Fruit fly (Drosophila melanogaster) whole organism, prepupa: Measurements from ENCODE around the gene Pdk1.
A peak's percentile ranks its signal among the peaks of the same experiment; 100 is the strongest.

Experiments used
- CG10631 ChIP-seq: fragments of 200-800 bp; sonication (Bioruptor generic); optimal IDR thresholded peaks from 2 replicates; lab custom pipeline; 2016; ENCODE audit warnings: missing biosample characterization, missing genetic modification characterization
- CG11762 ChIP-seq: fragments of 200-800 bp; sonication (Bioruptor generic); optimal IDR thresholded peaks from 3 replicates; lab custom pipeline; 2016; ENCODE audit warnings: missing biosample characterization, missing genetic modification characterization; ENCODE audit not compliant: insufficient read depth
- CG15336 ChIP-seq: fragments of 200-800 bp; sonication (Bioruptor generic); IDR thresholded peaks from 2 replicates; pipeline ENCODE4 v1.3.6; 2022; ENCODE audit warnings: missing biosample characterization, missing genetic modification characterization
- CG1621 ChIP-seq: fragments of 200-800 bp; sonication (Bioruptor generic); optimal IDR thresholded peaks from 3 replicates; lab custom pipeline; 2018; ENCODE audit warnings: missing biosample characterization, mild to moderate bottlenecking, missing genetic modification characterization
- CG16779 ChIP-seq: fragments of 200-800 bp; sonication (Bioruptor generic); optimal IDR thresholded peaks from 3 replicates; lab custom pipeline; 2017; ENCODE audit warnings: missing biosample characterization, mild to moderate bottlenecking, missing genetic modification characterization
- CG3032 ChIP-seq: fragments of 200-800 bp; optimal IDR thresholded peaks from 2 replicates; lab custom pipeline; 2019; ENCODE audit warnings: missing biosample characterization, mild to moderate bottlenecking, missing genetic modification characterization, moderate library complexity
- CG31627 ChIP-seq: fragments of 200-800 bp; sonication (Bioruptor generic); optimal IDR thresholded peaks from 3 replicates; lab custom pipeline; 2016; ENCODE audit warnings: missing biosample characterization, missing genetic modification characterization
- CG32006 ChIP-seq: fragments of 200-800 bp; sonication (Bioruptor generic); optimal IDR thresholded peaks from 3 replicates; lab custom pipeline; 2017; ENCODE audit warnings: missing biosample characterization, mild to moderate bottlenecking, missing genetic modification characterization
- CG34406 ChIP-seq: fragments of 200-800 bp; sonication (Bioruptor generic); optimal IDR thresholded peaks from 3 replicates; lab custom pipeline; 2016; ENCODE audit warnings: missing biosample characterization, missing genetic modification characterization
- CG6163 ChIP-seq: fragments of 200-800 bp; sonication (Bioruptor generic); IDR thresholded peaks from 3 replicates; pipeline ENCODE4 v1.3.6; 2022; ENCODE audit warnings: missing biosample characterization, missing genetic modification characterization
- CG6276 ChIP-seq: fragments of 200-800 bp; sonication (Bioruptor generic); optimal IDR thresholded peaks from 2 replicates; lab custom pipeline; 2017; ENCODE audit warnings: missing biosample characterization, mild to moderate bottlenecking, missing genetic modification characterization
- CG6792 ChIP-seq: fragments of 200-800 bp; sonication (Bioruptor generic); optimal IDR thresholded peaks from 3 replicates; lab custom pipeline; 2016; ENCODE audit warnings: missing biosample characterization, missing genetic modification characterization
- CG6808 ChIP-seq: fragments of 200-800 bp; sonication (Bioruptor generic); optimal IDR thresholded peaks from 3 replicates; lab custom pipeline; 2017; ENCODE audit warnings: missing biosample characterization, missing genetic modification characterization, mild to moderate bottlenecking, moderate library complexity, missing genetic modification reagents
- CG6854 ChIP-seq: fragments of 200-800 bp; sonication (Bioruptor generic); optimal IDR thresholded peaks from 2 replicates; lab custom pipeline; 2017; ENCODE audit warnings: missing biosample characterization, mild to moderate bottlenecking, missing genetic modification characterization
- CG8632 ChIP-seq: fragments of 200-800 bp; sonication (Bioruptor generic); optimal IDR thresholded peaks from 3 replicates; lab custom pipeline; 2016; ENCODE audit warnings: missing biosample characterization, missing genetic modification characterization
- CG9139 ChIP-seq: fragments of 200-800 bp; sonication (Bioruptor generic); optimal IDR thresholded peaks from 3 replicates; lab custom pipeline; 2017; ENCODE audit warnings: missing biosample characterization, mild to moderate bottlenecking, missing genetic modification characterization
- Eip75B ChIP-seq: fragments of 200-800 bp; sonication (Bioruptor generic); optimal IDR thresholded peaks from 3 replicates; lab custom pipeline; 2016; ENCODE audit warnings: missing biosample characterization, missing genetic modification characterization
- Eip78C ChIP-seq: fragments of 200-800 bp; sonication (Bioruptor generic); peaks from one replicate; lab custom pipeline; 2016; ENCODE audit warnings: missing biosample characterization, missing genetic modification characterization
- Eip93F ChIP-seq: fragments of 200-800 bp; sonication (Bioruptor generic); optimal IDR thresholded peaks from 2 replicates; lab custom pipeline; 2016; ENCODE audit warnings: missing biosample characterization, mild to moderate bottlenecking, missing genetic modification characterization
- Hr4 ChIP-seq: fragments of 200-800 bp; sonication (Bioruptor generic); optimal IDR thresholded peaks from 3 replicates; lab custom pipeline; 2016; ENCODE audit warnings: missing biosample characterization, missing genetic modification characterization
- Lpt ChIP-seq: fragments of 200-800 bp; sonication (Bioruptor generic); optimal IDR thresholded peaks from 3 replicates; lab custom pipeline; 2016; ENCODE audit warnings: missing biosample characterization, missing genetic modification characterization
- OdsH ChIP-seq: fragments of 200-800 bp; sonication (Bioruptor generic); optimal IDR thresholded peaks from 3 replicates; lab custom pipeline; 2016; ENCODE audit warnings: missing biosample characterization, missing genetic modification characterization
- Smox ChIP-seq: fragments of 200-800 bp; sonication (Bioruptor generic); optimal IDR thresholded peaks from 3 replicates; lab custom pipeline; 2016; ENCODE audit warnings: missing biosample characterization, missing genetic modification characterization
- achi ChIP-seq: fragments of 200-800 bp; sonication (Bioruptor generic); optimal IDR thresholded peaks from 3 replicates; lab custom pipeline; 2016; ENCODE audit warnings: missing biosample characterization, missing genetic modification characterization
- acj6 ChIP-seq: fragments of 200-800 bp; sonication (Bioruptor generic); optimal IDR thresholded peaks from 3 replicates; lab custom pipeline; 2016; ENCODE audit warnings: missing biosample characterization, missing genetic modification characterization
- dac ChIP-seq: fragments of 200-800 bp; sonication (Bioruptor generic); optimal IDR thresholded peaks from 2 replicates; lab custom pipeline; 2017; ENCODE audit warnings: missing biosample characterization, mild to moderate bottlenecking, missing genetic modification characterization
- dsx ChIP-seq: fragments of 200-800 bp; optimal IDR thresholded peaks from 3 replicates; lab custom pipeline; 2019; ENCODE audit warnings: missing biosample characterization, mild to moderate bottlenecking, missing genetic modification characterization, moderate library complexity; ENCODE audit not compliant: poor library complexity, severe bottlenecking
- eg ChIP-seq: fragments of 200-800 bp; sonication (Bioruptor generic); IDR thresholded peaks from 3 replicates; pipeline ENCODE4 v1.3.6; 2022; ENCODE audit warnings: missing biosample characterization, missing genetic modification characterization
- esn ChIP-seq: fragments of 200-800 bp; sonication (Bioruptor generic); optimal IDR thresholded peaks from 2 replicates; lab custom pipeline; 2016; ENCODE audit warnings: missing biosample characterization, mild to moderate bottlenecking, missing genetic modification characterization, moderate library complexity
- fd85E ChIP-seq: fragments of 200-800 bp; sonication (Bioruptor generic); optimal IDR thresholded peaks from 3 replicates; lab custom pipeline; 2016; ENCODE audit warnings: missing biosample characterization, missing genetic modification characterization
- fkh ChIP-seq: fragments of 200-800 bp; sonication (Bioruptor generic); optimal IDR thresholded peaks from 3 replicates; lab custom pipeline; 2017; ENCODE audit warnings: missing biosample characterization, mild to moderate bottlenecking, missing genetic modification characterization, moderate library complexity
- net ChIP-seq: fragments of 200-800 bp; sonication (Bioruptor generic); optimal IDR thresholded peaks from 3 replicates; lab custom pipeline; 2016; ENCODE audit warnings: missing biosample characterization, missing genetic modification characterization
- salr ChIP-seq, 2 experiments: fragments of 200-800 bp; sonication (Bioruptor generic); optimal IDR thresholded peaks; 3 replicates each; lab custom pipeline; 2016 to 2018; ENCODE audit warnings: missing biosample characterization in 2 of 2, missing genetic modification characterization in 2 of 2, mild to moderate bottlenecking in 1 of 2
- spab ChIP-seq: fragments of 200-800 bp; sonication (Bioruptor generic); optimal IDR thresholded peaks from 2 replicates; lab custom pipeline; 2017; ENCODE audit warnings: missing biosample characterization, mild to moderate bottlenecking, missing genetic modification characterization, missing genetic modification reagents
- ss ChIP-seq, 2 experiments: fragments of 200-800 bp; sonication (Bioruptor generic); optimal IDR thresholded peaks; 2 replicates in 1 of 2; 3 replicates in 1 of 2; lab custom pipeline; 2017 to 2018; ENCODE audit warnings: mild to moderate bottlenecking in 2 of 2, missing biosample characterization in 2 of 2, missing genetic modification characterization in 2 of 2, moderate library complexity in 1 of 2
- svp ChIP-seq: fragments of 200-800 bp; sonication (Bioruptor generic); peaks from one replicate; lab custom pipeline; 2016; ENCODE audit warnings: missing biosample characterization, missing genetic modification characterization
- vri ChIP-seq: fragments of 200-800 bp; sonication (Bioruptor generic); optimal IDR thresholded peaks from 3 replicates; lab custom pipeline; 2016; ENCODE audit warnings: missing biosample characterization, mild to moderate bottlenecking, missing genetic modification characterization

The Pdk1 gene

dm6 chr3L:177938-178337 lies 48.7 kb downstream of the Pdk1 start:
- TF ChIP-seq CG34406, result no peak
- TF ChIP-seq dsx (GFP tag; lab: Kevin White, UChicago), result peak; percentile 9
- no peak for TF ChIP-seq CG11762 (GFP tag; lab: Kevin White, UChicago)
- TF ChIP-seq eg (GFP tag; lab: Robert Waterston, UW), result 0 out of 3 replicates have a peak, but pooled peaks have one; percentile 28
- peak; percentile 46 for TF ChIP-seq Eip78C (GFP tag; lab: Kevin White, UChicago)
- TF ChIP-seq ss (GFP tag; optimal IDR thresholded peaks at IDR 0.05; lab: Kevin White, UChicago), result peak; percentile 23 to 62
- TF ChIP-seq CG1621 (tag; lab: Kevin White, UChicago), result peak; percentile 83
- TF ChIP-seq fkh, result peak; percentile 11

- TF ChIP-seq Eip78C (GFP tag; lab: Kevin White, UChicago) (no peak), vri (GFP tag; lab: Kevin White, UChicago) (peak; percentile 68), CG6808 (GFP tag; lab: Kevin White, UChicago) (no peak), dsx (GFP tag; lab: Kevin White, UChicago) (no peak), CG15336 (no peak), fkh (peak; percentile 30), eg (GFP tag; lab: Robert Waterston, UW) (0 out of 3 replicates have a peak, but pooled peaks have one; percentile 16), CG34406 (no peak), CG11762 (GFP tag; lab: Kevin White, UChicago) (no peak), acj6 (no peak), CG6276 (GFP tag; lab: Kevin White, UChicago) (no peak), CG16779 (tag; lab: Kevin White, UChicago) (no peak), svp (GFP tag; lab: Kevin White, UChicago) (no peak), dac (GFP tag; lab: Kevin White, UChicago) (no peak), Eip75B (GFP tag; lab: Kevin White, UChicago) (no peak), CG6163 (GFP tag; lab: Robert Waterston, UW) (0 out of 3 replicates have a peak, but pooled peaks have one; percentile 24), CG31627 (GFP tag; lab: Kevin White, UChicago) (no peak), fd85E (GFP tag; lab: Kevin White, UChicago) (no peak), CG3032 (tag; lab: Kevin White, UChicago) (no peak), CG8632 (GFP tag; lab: Kevin White, UChicago) (no peak), CG6854 (GFP tag; lab: Kevin White, UChicago) (peak; percentile 17), CG10631 (no peak), Lpt (GFP tag; lab: Kevin White, UChicago) (peak; percentile 21), OdsH (GFP tag; lab: Kevin White, UChicago) (no peak)
These were observed 49.2 kb downstream of the Pdk1 start for dm6 chr3L:178445-178844.

- TF ChIP-seq eg (GFP tag; lab: Robert Waterston, UW) (peak; percentile 12; the same call in 1 of the 3 replicates), Hr4 (peak; percentile 5), Eip78C (GFP tag; lab: Kevin White, UChicago) (peak; percentile 62), CG6792 (no peak)
These were observed 49.8 kb downstream of the Pdk1 start, which contains the start of gene Vdup1 for dm6 chr3L:178913-179488. Gene Vdup1 (minus strand): TSS chr3L:178963.

- TF ChIP-seq dsx (GFP tag; lab: Kevin White, UChicago) (peak; percentile 47), ss (GFP tag; optimal IDR thresholded peaks at IDR 0.05; lab: Kevin White, UChicago) (peak in 1 of 2 experiments; percentile 22), CG9139 (GFP tag; lab: Kevin White, UChicago) (no peak), CG6854 (GFP tag; lab: Kevin White, UChicago) (peak; percentile 20), esn (no peak), Eip93F (GFP tag; lab: Kevin White, UChicago) (no peak), CG15336 (peak; percentile 26; the same call in 1 of the 2 replicates), CG6276 (GFP tag; lab: Kevin White, UChicago) (peak; percentile 10), CG32006 (GFP tag; lab: Kevin White, UChicago) (peak; percentile 51), salr (GFP tag; optimal IDR thresholded peaks at IDR 0.05; lab: Kevin White, UChicago) (no peak), CG6808 (GFP tag; lab: Kevin White, UChicago) (no peak), fd85E (GFP tag; lab: Kevin White, UChicago) (no peak), Smox (GFP tag; lab: Kevin White, UChicago) (no peak), spab (GFP tag; lab: Kevin White, UChicago) (no peak), CG1621 (tag; lab: Kevin White, UChicago) (peak; percentile 21), achi (no peak), net (GFP tag; lab: Kevin White, UChicago) (no peak), CG6163 (GFP tag; lab: Robert Waterston, UW) (0 out of 3 replicates have a peak, but pooled peaks have one; percentile 32)
These were observed 50.4 kb downstream of the Pdk1 start, which contains the start of gene CG13875 for dm6 chr3L:179490-180261. Gene CG13875 (plus strand): TSS chr3L:179923.
